Worm (Caenorhabditis elegans) whole organism, L3 larva: ENCODE results near the gene C05C8.5.

Experiments
- ceh-16 ChIP-seq: sonication (generic microtip); optimal IDR thresholded peaks from 2 replicates; lab custom pipeline; 2017; ENCODE audit warnings: missing biosample characterization, missing genetic modification characterization
- daf-12 ChIP-seq: fragments of 150-350 bp; optimal IDR thresholded peaks from 2 replicates; lab custom pipeline; 2014; ENCODE audit warnings: missing biosample characterization, missing genetic modification reagents, missing genetic modification characterization
- egl-5 ChIP-seq: fragments of 150-350 bp; optimal IDR thresholded peaks from 2 replicates; lab custom pipeline; 2017; ENCODE audit warnings: missing biosample characterization, missing genetic modification reagents, missing genetic modification characterization, inconsistent platforms
- elt-1 ChIP-seq: fragments of 150-350 bp; optimal IDR thresholded peaks from 2 replicates; lab custom pipeline; 2014; ENCODE audit warnings: missing biosample characterization, missing genetic modification characterization
- elt-2 ChIP-seq: sonication (generic microtip); optimal IDR thresholded peaks from 2 replicates; lab custom pipeline; 2016; ENCODE audit warnings: missing genetic modification reagents, mild to moderate bottlenecking, missing genetic modification characterization, missing compliant biosample characterization
- eor-1 ChIP-seq, 2 experiments: fragments of 150-350 bp; optimal IDR thresholded peaks; 2 replicates each; lab custom pipeline; 2014 to 2018; ENCODE audit warnings: missing biosample characterization in 2 of 2, missing genetic modification characterization in 2 of 2
- fkh-10 ChIP-seq: sonication (generic microtip); optimal IDR thresholded peaks from 2 replicates; lab custom pipeline; 2017; ENCODE audit warnings: missing biosample characterization, missing genetic modification reagents, missing genetic modification characterization
- fkh-2 ChIP-seq: fragments of 150-350 bp; optimal IDR thresholded peaks from 2 replicates; lab custom pipeline; 2014; ENCODE audit warnings: missing biosample characterization, missing genetic modification reagents, missing genetic modification characterization
- mdl-1 ChIP-seq: fragments of 150-350 bp; optimal IDR thresholded peaks from 2 replicates; lab custom pipeline; 2014; ENCODE audit warnings: missing biosample characterization, missing genetic modification characterization
- mml-1 ChIP-seq: fragments of 150-350 bp; sonication (generic microtip); optimal IDR thresholded peaks from 3 replicates; lab custom pipeline; 2014; ENCODE audit warnings: missing biosample characterization, missing genetic modification characterization
- nhr-25 ChIP-seq: sonication (generic microtip); optimal IDR thresholded peaks from 2 replicates; lab custom pipeline; 2017; ENCODE audit warnings: missing biosample characterization, missing genetic modification characterization
- nhr-28 ChIP-seq: fragments of 150-350 bp; optimal IDR thresholded peaks from 2 replicates; lab custom pipeline; 2014; ENCODE audit warnings: missing biosample characterization, missing genetic modification characterization
- nhr-77 ChIP-seq: fragments of 150-350 bp; optimal IDR thresholded peaks from 2 replicates; lab custom pipeline; 2014; ENCODE audit warnings: missing biosample characterization, missing genetic modification characterization
- pqm-1 ChIP-seq: fragments of 150-350 bp; optimal IDR thresholded peaks from 2 replicates; lab custom pipeline; 2017; ENCODE audit warnings: missing biosample characterization, missing genetic modification characterization, inconsistent platforms
- snpc-4 ChIP-seq: fragments of 150-350 bp; optimal IDR thresholded peaks from 2 replicates; lab custom pipeline; 2014; ENCODE audit warnings: missing biosample characterization, missing genetic modification characterization
- unc-62 ChIP-seq: fragments of 150-350 bp; sonication (generic microtip); optimal IDR thresholded peaks from 4 replicates; lab custom pipeline; 2014; ENCODE audit warnings: missing biosample characterization, missing genetic modification reagents, missing genetic modification characterization
- ztf-11 ChIP-seq: fragments of 150-350 bp; optimal IDR thresholded peaks from 2 replicates; lab custom pipeline; 2014; ENCODE audit warnings: missing biosample characterization, missing genetic modification characterization

The C05C8.5 gene

DNA sequence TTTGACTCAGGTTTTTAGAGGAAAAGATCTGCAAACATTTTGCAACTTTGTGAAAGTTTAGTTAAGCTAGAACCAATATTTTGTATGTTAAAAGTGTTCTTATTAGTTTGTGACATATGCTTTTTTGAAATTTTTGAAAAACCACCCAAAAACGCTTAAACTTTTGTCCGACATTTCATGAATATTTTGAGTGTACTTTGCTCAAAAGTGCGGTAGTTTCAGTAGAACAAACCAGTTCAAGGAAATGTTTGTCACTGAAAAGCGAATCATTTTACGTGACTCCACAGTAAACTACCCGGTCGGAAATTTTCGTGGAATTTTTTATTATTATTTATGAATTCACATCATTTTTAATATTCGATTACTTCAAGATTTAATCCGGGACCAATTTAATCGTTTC, 50.1 kb downstream of the C05C8.5 start, which contains the start of gene pitr-5:
TSS of gene pitr-5 (plus strand) at position 301 of the 400 bp plus-strand sequence.
- TF ChIP-seq ceh-16 (no peak), ztf-11 (tag; lab: Kevin White, UChicago) (no peak), nhr-25 (tag; lab: Kevin White, UChicago) (no peak), fkh-2 (tag; lab: Kevin White, UChicago) (no peak), daf-12 (tag; lab: Kevin White, UChicago) (no peak), nhr-28 (no peak), mml-1 (tag; lab: Kevin White, UChicago) (no peak), fkh-10 (GFP tag; lab: Kevin White, UChicago) (no peak), nhr-77 (tag; lab: Kevin White, UChicago) (no peak), unc-62 (GFP tag; lab: Kevin White, UChicago) (no peak), eor-1 (tag; optimal IDR thresholded peaks at IDR 0.05; lab: Kevin White, UChicago) (no peak), mdl-1 (tag; lab: Kevin White, UChicago) (no peak), egl-5 (tag; lab: Kevin White, UChicago) (no peak), elt-1 (no peak), snpc-4 (tag; lab: Kevin White, UChicago) (no peak), elt-2 (tag; lab: Kevin White, UChicago) (no peak), pqm-1 (tag; lab: Kevin White, UChicago) (no peak)
